Worm (Caenorhabditis elegans) whole organism, L2 larva: Measurements from ENCODE around the gene mcm-7.

Experiments
- alr-1 ChIP-seq: fragments of 150-350 bp; optimal IDR thresholded peaks from 2 replicates; lab custom pipeline; 2014; ENCODE audit warnings: missing biosample characterization, missing genetic modification characterization
- lsy-2 ChIP-seq, 2 experiments: fragments of 150-350 bp in 1 of 2; sonication (generic microtip) in 1 of 2; optimal IDR thresholded peaks; 2 replicates each; lab custom pipeline; 2014 to 2017; ENCODE audit warnings: missing biosample characterization in 2 of 2, missing genetic modification characterization in 2 of 2
- nhr-12 ChIP-seq: fragments of 150-350 bp; optimal IDR thresholded peaks from 2 replicates; lab custom pipeline; 2014; ENCODE audit warnings: missing biosample characterization, missing genetic modification characterization
- nhr-237 ChIP-seq: fragments of 150-350 bp; optimal IDR thresholded peaks from 2 replicates; lab custom pipeline; 2014; ENCODE audit warnings: missing biosample characterization, missing genetic modification characterization
- peb-1 ChIP-seq: fragments of 150-350 bp; optimal IDR thresholded peaks from 2 replicates; lab custom pipeline; 2014; ENCODE audit warnings: missing biosample characterization, missing genetic modification characterization
- snpc-4 ChIP-seq: fragments of 150-350 bp; optimal IDR thresholded peaks from 2 replicates; lab custom pipeline; 2014; ENCODE audit warnings: missing biosample characterization, missing genetic modification characterization
- unc-62 ChIP-seq: fragments of 150-350 bp; optimal IDR thresholded peaks from 2 replicates; lab custom pipeline; 2014; ENCODE audit warnings: missing biosample characterization, missing genetic modification reagents, missing genetic modification characterization
- ztf-1 ChIP-seq: fragments of 200-800 bp; sonication (Bioruptor generic); conservative IDR thresholded peaks from 2 replicates; pipeline ENCODE4 v1.3.6; 2022; ENCODE audit warnings: missing genetic modification characterization, missing compliant biosample characterization
- ztf-11 ChIP-seq: sonication (generic microtip); optimal IDR thresholded peaks from 2 replicates; lab custom pipeline; 2017; ENCODE audit warnings: missing biosample characterization, missing genetic modification characterization

DNA sequence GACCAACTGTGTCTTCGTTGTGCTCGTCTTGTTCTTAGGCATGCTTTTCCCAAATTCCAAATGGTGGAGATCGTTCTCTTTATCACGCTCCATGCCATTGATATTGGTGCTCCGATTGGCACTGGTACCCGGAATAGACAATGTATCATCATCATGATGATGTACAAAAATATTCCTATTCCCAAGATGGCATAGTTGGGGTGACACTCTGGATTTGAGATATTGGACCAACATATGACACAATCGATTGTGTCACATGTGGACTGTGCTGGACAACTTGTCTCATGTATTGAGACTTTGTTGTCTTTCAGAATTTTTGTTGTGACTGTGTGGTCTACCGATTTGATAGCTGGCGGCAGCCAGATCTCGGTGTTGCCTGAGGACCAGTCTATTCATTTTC is 42.7 kb upstream of the mcm-7 start:
- TF ChIP-seq lsy-2 (tag; optimal IDR thresholded peaks at IDR 0.05; lab: Kevin White, UChicago) (no peak), ztf-11 (tag; lab: Kevin White, UChicago) (no peak), nhr-237 (tag; lab: Kevin White, UChicago) (no peak), snpc-4 (tag; lab: Kevin White, UChicago) (no peak), nhr-12 (tag; lab: Kevin White, UChicago) (no peak), unc-62 (GFP tag; lab: Kevin White, UChicago) (no peak), ztf-1 (GFP tag; lab: Robert Waterston, UW) (no peak), alr-1 (no peak), peb-1 (tag; lab: Kevin White, UChicago) (no peak)
